Worm (Caenorhabditis elegans) whole organism, young adult: ENCODE results near the gene hlh-10.
A peak's percentile ranks its signal among the peaks of the same experiment; 100 is the strongest.

Experiments used
- B0019.2 ChIP-seq: fragments of 200-800 bp; sonication (Bioruptor generic); conservative IDR thresholded peaks from 2 replicates; pipeline ENCODE4 v1.3.6; 2022; ENCODE audit warnings: missing genetic modification reagents, missing genetic modification characterization, missing compliant biosample characterization
- B0261.1 ChIP-seq: sonication (generic microtip); optimal IDR thresholded peaks from 2 replicates; lab custom pipeline; 2016; ENCODE audit warnings: mild to moderate bottlenecking, missing genetic modification characterization, moderate library complexity, missing compliant biosample characterization
- D2030.7 ChIP-seq: fragments of 200-800 bp; sonication (Bioruptor generic); IDR thresholded peaks from 2 replicates; pipeline ENCODE4 v1.3.6; 2022; ENCODE audit warnings: missing genetic modification reagents, missing genetic modification characterization, missing compliant biosample characterization
- F33H1.4 ChIP-seq: fragments of 200-800 bp; sonication (Bioruptor generic); IDR thresholded peaks from 2 replicates; pipeline ENCODE4 v1.3.6; 2022; ENCODE audit warnings: missing genetic modification reagents, missing genetic modification characterization, missing compliant biosample characterization
- Y79H2A.3 ChIP-seq: fragments of 200-800 bp; sonication (Bioruptor generic); conservative IDR thresholded peaks from 2 replicates; pipeline ENCODE4 v1.3.6; 2022; ENCODE audit warnings: missing genetic modification reagents, missing genetic modification characterization, missing compliant biosample characterization
- ama-1 ChIP-seq, 3 experiments: fragments of 150-350 bp in 1 of 3; sonication (generic microtip) in 2 of 3; optimal IDR thresholded peaks; 2 replicates each; lab custom pipeline; 2014 to 2018; ENCODE audit warnings: missing biosample characterization in 2 of 3, missing genetic modification characterization in 2 of 3, missing genetic modification reagents in 2 of 3
- aptf-3 ChIP-seq: fragments of 200-800 bp; sonication (Bioruptor generic); IDR thresholded peaks from 2 replicates; pipeline ENCODE4 v1.3.6; 2022; ENCODE audit warnings: missing genetic modification characterization, missing compliant biosample characterization
- atf-7 ChIP-seq: sonication (generic microtip); optimal IDR thresholded peaks from 2 replicates; lab custom pipeline; 2017; ENCODE audit warnings: mild to moderate bottlenecking, missing genetic modification characterization, missing compliant biosample characterization
- attf-3 ChIP-seq: fragments of 200-800 bp; sonication (Bioruptor generic); conservative IDR thresholded peaks from 2 replicates; pipeline ENCODE4 v1.3.6; 2022; ENCODE audit warnings: missing genetic modification reagents, missing genetic modification characterization, missing compliant biosample characterization
- attf-6 ChIP-seq: fragments of 200-800 bp; sonication (Bioruptor generic); IDR thresholded peaks from 2 replicates; pipeline ENCODE4 v1.3.6; 2022; ENCODE audit warnings: missing genetic modification reagents, missing genetic modification characterization, missing compliant biosample characterization
- bed-1 ChIP-seq: fragments of 200-800 bp; sonication (Bioruptor generic); IDR thresholded peaks from 2 replicates; pipeline ENCODE4 v1.3.6; 2022; ENCODE audit warnings: missing genetic modification reagents, missing genetic modification characterization, missing compliant biosample characterization
- bed-2 ChIP-seq: fragments of 200-800 bp; sonication (Bioruptor generic); IDR thresholded peaks from 2 replicates; pipeline ENCODE4 v1.3.6; 2022; ENCODE audit warnings: missing genetic modification reagents, missing genetic modification characterization, missing compliant biosample characterization
- cebp-2 ChIP-seq: fragments of 200-800 bp; sonication (Bioruptor generic); IDR thresholded peaks from 2 replicates; pipeline ENCODE4 v1.3.6; 2022; ENCODE audit warnings: missing genetic modification characterization, missing compliant biosample characterization
- ceh-40 ChIP-seq: fragments of 200-800 bp; sonication (Bioruptor generic); IDR thresholded peaks from 2 replicates; pipeline ENCODE4 v1.3.6; 2022; ENCODE audit warnings: missing genetic modification characterization, missing compliant biosample characterization
- efl-1 ChIP-seq: fragments of 150-350 bp; optimal IDR thresholded peaks from 2 replicates; lab custom pipeline; 2014; ENCODE audit warnings: missing biosample characterization, missing genetic modification reagents, missing genetic modification characterization
- egrh-3 ChIP-seq: fragments of 200-800 bp; sonication (Bioruptor generic); IDR thresholded peaks from 2 replicates; pipeline ENCODE4 v1.3.6; 2022; ENCODE audit warnings: missing genetic modification reagents, missing genetic modification characterization, missing compliant biosample characterization
- ekl-4 ChIP-seq: fragments of 200-800 bp; sonication (Bioruptor generic); IDR thresholded peaks from 2 replicates; pipeline ENCODE4 v1.3.6; 2022; ENCODE audit warnings: missing genetic modification reagents, missing genetic modification characterization, missing compliant biosample characterization
- fkh-3 ChIP-seq: sonication (generic microtip); optimal IDR thresholded peaks from 2 replicates; lab custom pipeline; 2016; ENCODE audit warnings: mild to moderate bottlenecking, missing genetic modification characterization, missing compliant biosample characterization
- let-607 ChIP-seq, 2 experiments: fragments of 200-800 bp in 1 of 2; sonication (Bioruptor generic) in 1 of 2; sonication (generic microtip) in 1 of 2; optimal IDR thresholded peaks; 2 replicates each; lab custom pipeline; 2016 to 2018; ENCODE audit warnings: mild to moderate bottlenecking in 2 of 2, missing compliant biosample characterization in 2 of 2, missing genetic modification characterization in 2 of 2, moderate library complexity in 2 of 2, missing genotype in 1 of 2
- lin-26 ChIP-seq: fragments of 200-800 bp; sonication (Bioruptor generic); IDR thresholded peaks from 2 replicates; pipeline ENCODE4 v1.3.6; 2022; ENCODE audit warnings: missing genetic modification reagents, missing genetic modification characterization, missing compliant biosample characterization
- madf-3 ChIP-seq: fragments of 200-800 bp; sonication (Bioruptor generic); IDR thresholded peaks from 2 replicates; pipeline ENCODE4 v1.3.6; 2022; ENCODE audit warnings: missing genetic modification reagents, missing genetic modification characterization, missing compliant biosample characterization
- madf-8 ChIP-seq: fragments of 200-800 bp; sonication (Bioruptor generic); conservative IDR thresholded peaks from 2 replicates; pipeline ENCODE4 v1.3.6; 2022; ENCODE audit warnings: missing genetic modification reagents, missing genetic modification characterization, missing compliant biosample characterization
- mel-28 ChIP-seq: sonication (generic microtip); optimal IDR thresholded peaks from 2 replicates; lab custom pipeline; 2016; ENCODE audit warnings: borderline replicate concordance, mild to moderate bottlenecking, missing genetic modification characterization, missing compliant biosample characterization
- nfya-1 ChIP-seq: sonication (generic microtip); optimal IDR thresholded peaks from 2 replicates; lab custom pipeline; 2017; ENCODE audit warnings: antibody characterized with exemption, missing compliant biosample characterization, missing genetic modification characterization, borderline replicate concordance; ENCODE audit not compliant: insufficient read depth
- nhr-179 ChIP-seq: sonication (generic microtip); optimal IDR thresholded peaks from 2 replicates; lab custom pipeline; 2016; ENCODE audit warnings: mild to moderate bottlenecking, missing genetic modification characterization, missing compliant biosample characterization
- pbrm-1 ChIP-seq: fragments of 200-800 bp; sonication (Bioruptor generic); IDR thresholded peaks from 2 replicates; pipeline ENCODE4 v1.3.6; 2022; ENCODE audit warnings: missing genetic modification reagents, missing genetic modification characterization, missing compliant biosample characterization
- rpc-1 ChIP-seq, 2 experiments: fragments of 150-350 bp in 1 of 2; sonication (generic microtip) in 1 of 2; optimal IDR thresholded peaks; 2 replicates each; lab custom pipeline; 2014 to 2018; ENCODE audit warnings: missing biosample characterization in 1 of 2, missing genetic modification characterization in 1 of 2, missing genetic modification reagents in 1 of 2, missing genotype in 1 of 2
- sdz-38 ChIP-seq: sonication (generic microtip); optimal IDR thresholded peaks from 2 replicates; lab custom pipeline; 2016; ENCODE audit warnings: missing genotype, missing genetic modification characterization, missing compliant biosample characterization
- snpc-3.4 ChIP-seq: sonication (generic microtip); optimal IDR thresholded peaks from 2 replicates; lab custom pipeline; 2017; ENCODE audit warnings: missing genetic modification characterization, mild to moderate bottlenecking, missing compliant biosample characterization, antibody characterized with exemption, moderate library complexity, missing genotype, missing genetic modification reagents
- snpc-4 ChIP-seq, 5 experiments: fragments of 150-350 bp in 1 of 5; sonication (generic microtip) in 4 of 5; optimal IDR thresholded peaks; 2 replicates each; lab custom pipeline; 2014 to 2018; ENCODE audit warnings: missing genetic modification characterization in 5 of 5, missing biosample characterization in 3 of 5, antibody characterized with exemption in 2 of 5, mild to moderate bottlenecking in 2 of 5, missing compliant biosample characterization in 2 of 5, missing genotype in 2 of 5, moderate library complexity in 2 of 5, missing genetic modification reagents in 1 of 5
- tlf-1 ChIP-seq: fragments of 200-800 bp; sonication (Bioruptor generic); optimal IDR thresholded peaks from 2 replicates; lab custom pipeline; 2018; ENCODE audit warnings: mild to moderate bottlenecking, missing genetic modification characterization, missing compliant biosample characterization
- zfh-2 ChIP-seq: fragments of 200-800 bp; sonication (Bioruptor generic); conservative IDR thresholded peaks from 2 replicates; pipeline ENCODE4 v1.3.6; 2022; ENCODE audit warnings: missing genetic modification reagents, missing genetic modification characterization, missing compliant biosample characterization
- ztf-25 ChIP-seq: fragments of 200-800 bp; sonication (Bioruptor generic); IDR thresholded peaks from 2 replicates; pipeline ENCODE4 v1.3.6; 2022; ENCODE audit warnings: missing genetic modification reagents, missing genetic modification characterization, missing compliant biosample characterization

Gene hlh-10

ce11 chrV:9295581-9295980 is 13.6 kb upstream of the hlh-10 start:
- no peak for TF ChIP-seq let-607 (tag; optimal IDR thresholded peaks at IDR 0.05; lab: Kevin White, UChicago)

ce11 chrV:9293359-9293758 is 11.3 kb upstream of the hlh-10 start:
- TF ChIP-seq cebp-2 (GFP tag; lab: Robert Waterston, UW) (0 out of 2 replicates have a peak, but pooled peaks have one; percentile 64), madf-3 (GFP tag; lab: Robert Waterston, UW) (no peak), zfh-2 (GFP tag; lab: Robert Waterston, UW) (peak; percentile 97), atf-7 (tag; lab: Kevin White, UChicago) (no peak), snpc-4 (GFP tag; optimal IDR thresholded peaks at IDR 0.05; lab: Kevin White, UChicago) (no peak), snpc-4 (tag; optimal IDR thresholded peaks at IDR 0.05; lab: Kevin White, UChicago) (no peak), B0261.1 (tag; lab: Kevin White, UChicago) (peak; percentile 19), rpc-1 (optimal IDR thresholded peaks at IDR 0.05; lab: Kevin White, UChicago) (no peak), rpc-1 (tag; optimal IDR thresholded peaks at IDR 0.05; lab: Kevin White, UChicago) (peak; percentile 16), efl-1 (GFP tag; lab: Kevin White, UChicago) (no peak), lin-26 (0 out of 2 replicates have a peak, but pooled peaks have one; percentile 41), bed-2 (GFP tag; lab: Robert Waterston, UW) (0 out of 2 replicates have a peak, but pooled peaks have one; percentile 47), attf-3 (GFP tag; lab: Robert Waterston, UW) (0 out of 2 replicates have a peak, but pooled peaks have one; percentile 14), egrh-3 (GFP tag; lab: Robert Waterston, UW) (peak; percentile 93)

ce11 chrV:9291919-9292318 is 9.9 kb upstream of the hlh-10 start, which contains the start of gene ZK682.7:
Gene ZK682.7, minus strand, starts transcription at chrV:9292165.
- TF ChIP-seq D2030.7 (GFP tag; lab: Robert Waterston, UW) (no peak), nfya-1 (no peak), snpc-3.4 (no peak), F33H1.4 (GFP tag; lab: Robert Waterston, UW) (no peak), Y79H2A.3 (GFP tag; lab: Robert Waterston, UW) (no peak), zfh-2 (GFP tag; lab: Robert Waterston, UW) (no peak), aptf-3 (no peak), ztf-25 (GFP tag; lab: Robert Waterston, UW) (no peak), ama-1 (optimal IDR thresholded peaks at IDR 0.05; lab: Kevin White, UChicago) (no peak), ama-1 (GFP tag; optimal IDR thresholded peaks at IDR 0.05; lab: Kevin White, UChicago) (no peak), tlf-1 (GFP tag; lab: Kevin White, UChicago) (no peak), B0019.2 (no peak), sdz-38 (no peak), mel-28 (tag; lab: Kevin White, UChicago) (no peak), fkh-3 (tag; lab: Kevin White, UChicago) (no peak), pbrm-1 (GFP tag; lab: Robert Waterston, UW) (no peak), nhr-179 (tag; lab: Kevin White, UChicago) (no peak), madf-8 (GFP tag; lab: Robert Waterston, UW) (no peak), bed-1 (GFP tag; lab: Robert Waterston, UW) (no peak)

ce11 chrV:9287460-9287859 is 5.5 kb upstream of the hlh-10 start, which contains the start of gene lron-2:
Gene lron-2, minus strand, starts transcription at chrV:9287560.
- no peak for TF ChIP-seq attf-3 (GFP tag; lab: Robert Waterston, UW)
- no peak for TF ChIP-seq attf-6
- TF ChIP-seq ceh-40 (GFP tag; lab: Robert Waterston, UW): no peak
- no peak for TF ChIP-seq mel-28 (tag; lab: Kevin White, UChicago)
- no peak for TF ChIP-seq sdz-38
- no peak for TF ChIP-seq ekl-4 (GFP tag; lab: Robert Waterston, UW)
- 0 out of 2 replicates have a peak, but pooled peaks have one; percentile 27 for TF ChIP-seq zfh-2 (GFP tag; lab: Robert Waterston, UW)
- TF ChIP-seq, all 124 proteins: peak for 1
